Fruit fly (Drosophila melanogaster): ENCODE data around the gene Pgant8.

Gene Pgant8

DNA sequence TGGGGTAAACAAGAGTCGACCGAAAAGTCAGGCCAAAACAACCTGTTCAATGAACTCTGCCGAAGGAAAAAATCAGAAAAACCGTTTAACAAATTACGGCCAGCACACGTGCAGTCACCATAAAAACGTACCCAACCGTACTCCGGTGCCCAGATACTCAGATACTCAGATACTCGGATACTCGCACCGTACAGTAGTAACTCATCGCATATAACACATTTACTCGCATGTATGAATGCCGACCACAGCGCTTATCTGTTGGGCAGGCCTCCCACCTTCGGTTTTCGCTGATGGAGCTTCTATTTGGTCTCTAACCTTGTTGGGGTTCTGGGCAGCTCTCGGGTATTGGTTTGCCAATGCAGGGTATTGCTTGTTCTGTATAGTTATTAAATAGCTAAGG lies 36.6 kb downstream of the Pgant8 start:
- TF ChIP-seq Mnt (GFP tag; optimal IDR thresholded peaks at IDR 0.05) (no peak), Crg-1 (GFP tag; optimal IDR thresholded peaks at IDR 0.05) (no peak)

DNA sequence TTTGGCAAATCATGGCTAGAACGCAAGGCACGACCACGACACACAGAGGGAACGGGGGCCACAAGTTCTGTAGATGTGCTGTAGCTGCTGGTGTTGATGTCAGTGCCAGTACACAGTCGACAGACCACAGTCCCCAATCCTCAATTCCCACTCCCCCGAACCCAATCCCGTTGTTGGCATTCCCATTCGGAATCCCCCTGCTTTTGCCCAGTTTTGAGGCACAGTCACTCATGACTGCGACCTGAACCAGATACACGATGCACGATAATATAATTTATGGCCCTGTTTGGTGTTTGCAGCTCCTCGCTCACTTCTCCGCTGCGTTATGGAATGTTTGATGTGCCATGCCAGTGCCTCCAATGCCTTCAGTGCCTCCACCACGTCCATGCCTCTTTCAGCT lies 37.2 kb downstream of the Pgant8 start:
- TF ChIP-seq CG11617 (GFP tag; optimal IDR thresholded peaks at IDR 0.05) (no peak), bab1 (GFP tag; optimal IDR thresholded peaks at IDR 0.05) (no peak), kay (GFP tag; ENCODE audit: borderline replicate concordance) (no peak), Hr96 (GFP tag; optimal IDR thresholded peaks at IDR 0.05) (no peak), cnc (optimal IDR thresholded peaks at IDR 0.05) (no peak), Crg-1 (GFP tag; optimal IDR thresholded peaks at IDR 0.05) (no peak), tj (GFP tag; optimal IDR thresholded peaks at IDR 0.05) (no peak), CG5204 (GFP tag; optimal IDR thresholded peaks at IDR 0.05) (no peak), Clk (GFP tag; optimal IDR thresholded peaks at IDR 0.05) (no peak), toe (GFP tag; optimal IDR thresholded peaks at IDR 0.05) (no peak), pad (GFP tag; optimal IDR thresholded peaks at IDR 0.05) (no peak), CG1620 (GFP tag; optimal IDR thresholded peaks at IDR 0.05) (no peak), CG7101 (tag; optimal IDR thresholded peaks at IDR 0.05) (no peak), ovo (GFP tag; optimal IDR thresholded peaks at IDR 0.05) (no peak), CG14711 (tag; optimal IDR thresholded peaks at IDR 0.05) (no peak), cic (GFP tag; optimal IDR thresholded peaks at IDR 0.05) (no peak)

DNA sequence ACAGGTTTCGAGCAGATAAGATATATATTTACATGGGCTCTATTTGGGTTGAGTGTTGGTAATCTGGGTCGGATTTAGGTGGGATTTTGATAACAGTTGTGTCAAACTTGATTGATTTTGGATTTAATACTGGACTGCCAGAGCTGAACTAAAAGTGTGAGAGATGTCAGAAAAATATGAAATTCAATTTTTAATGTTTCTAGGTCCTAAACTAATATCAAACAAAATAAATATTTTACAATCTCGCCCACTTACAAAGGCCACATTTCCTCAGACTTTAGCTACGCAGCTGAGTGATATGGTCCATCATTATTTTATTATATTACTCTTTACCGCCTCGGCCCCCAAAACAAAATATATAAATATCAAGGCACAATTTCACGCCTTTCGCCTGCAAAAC lies 43.1 kb downstream of the Pgant8 start:
- TF ChIP-seq pad (GFP tag; optimal IDR thresholded peaks at IDR 0.05): no peak
- TF ChIP-seq Hr96 (GFP tag; optimal IDR thresholded peaks at IDR 0.05): no peak
- no peak for TF ChIP-seq ovo (GFP tag; optimal IDR thresholded peaks at IDR 0.05)
- TF ChIP-seq CG33017 (tag; optimal IDR thresholded peaks at IDR 0.05): no peak
- TF ChIP-seq CG5204 (GFP tag; optimal IDR thresholded peaks at IDR 0.05): no peak
- TF ChIP-seq toe (GFP tag; optimal IDR thresholded peaks at IDR 0.05): no peak
- no peak for TF ChIP-seq cnc (optimal IDR thresholded peaks at IDR 0.05)
- TF ChIP-seq CG7045 (GFP tag; optimal IDR thresholded peaks at IDR 0.05): no peak
- no peak for TF ChIP-seq Clk (GFP tag; optimal IDR thresholded peaks at IDR 0.05)

DNA sequence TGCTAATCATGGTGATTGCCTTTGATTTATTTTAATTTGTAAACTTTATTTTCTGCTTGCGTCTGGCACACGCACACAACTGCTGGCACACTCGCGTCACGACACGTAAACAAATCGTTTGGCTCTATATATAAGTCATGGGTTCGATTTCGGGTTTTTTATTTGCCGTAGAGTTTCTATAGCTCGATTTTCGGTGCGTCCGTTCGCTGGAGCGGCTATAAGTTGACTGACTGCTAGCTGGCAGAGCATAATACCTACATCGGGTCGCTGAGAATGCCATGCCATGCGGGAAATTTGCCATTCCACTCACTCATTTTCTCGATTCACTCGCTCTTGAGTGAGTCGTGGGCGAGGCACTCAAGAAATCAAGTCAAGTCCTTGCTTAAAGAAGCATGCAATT lies 44.5 kb downstream of the Pgant8 start, which contains the start of gene comm:
TSS of gene comm (minus strand) at position 236 of the 400 bp plus-strand sequence.
- TF ChIP-seq ovo (GFP tag; optimal IDR thresholded peaks at IDR 0.05): no peak
- no peak for TF ChIP-seq pad (GFP tag; optimal IDR thresholded peaks at IDR 0.05)
- no peak for TF ChIP-seq toe (GFP tag; optimal IDR thresholded peaks at IDR 0.05)
- TF ChIP-seq kay (GFP tag; ENCODE audit: borderline replicate concordance): no peak
- TF ChIP-seq cnc (optimal IDR thresholded peaks at IDR 0.05): no peak
- no peak for TF ChIP-seq CG7045 (GFP tag; optimal IDR thresholded peaks at IDR 0.05)
- TF ChIP-seq CG14711 (tag; optimal IDR thresholded peaks at IDR 0.05): no peak
- no peak for TF ChIP-seq cic (GFP tag; optimal IDR thresholded peaks at IDR 0.05)
- no peak for TF ChIP-seq Mnt (GFP tag; optimal IDR thresholded peaks at IDR 0.05)
- TF ChIP-seq CG11617 (GFP tag; optimal IDR thresholded peaks at IDR 0.05): no peak
- no peak for TF ChIP-seq bab1 (GFP tag; optimal IDR thresholded peaks at IDR 0.05)
- TF ChIP-seq tj (GFP tag; optimal IDR thresholded peaks at IDR 0.05): no peak
- TF ChIP-seq CG33017 (tag; optimal IDR thresholded peaks at IDR 0.05): no peak

DNA sequence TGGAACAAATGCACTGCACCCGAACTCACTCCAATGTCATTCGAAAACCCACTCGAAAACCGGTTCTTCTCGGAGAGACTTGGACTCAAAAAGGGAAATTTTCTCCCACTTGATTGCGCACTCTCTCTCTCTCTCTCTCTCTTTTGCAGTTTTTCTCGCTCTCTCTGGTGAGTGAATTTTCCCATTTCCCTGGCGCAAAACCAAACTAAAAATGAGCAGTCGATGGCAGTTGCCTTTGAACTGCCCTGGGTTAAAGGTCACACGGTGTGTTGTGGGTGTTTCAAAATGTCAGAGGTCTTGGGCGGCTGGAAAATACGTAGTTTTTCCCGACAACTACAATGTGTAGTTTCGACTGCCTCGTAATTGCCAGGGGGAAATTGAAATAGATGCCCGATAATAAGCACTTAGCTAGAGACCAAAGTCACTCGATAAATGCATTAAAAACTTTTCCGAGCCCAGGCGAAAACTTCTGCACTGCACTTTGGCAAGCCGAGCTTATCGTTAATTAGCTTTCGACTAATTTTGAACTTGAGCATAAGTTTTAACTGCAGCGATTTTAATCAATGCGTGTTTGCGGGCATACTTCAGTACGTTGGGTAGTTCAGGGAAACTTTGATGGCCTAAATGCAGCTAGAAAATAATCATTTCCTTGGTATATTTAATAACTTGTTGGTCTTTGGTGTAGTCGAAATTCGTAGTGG lies 45.8 kb downstream of the Pgant8 start:
- TF ChIP-seq CG1620 (GFP tag; optimal IDR thresholded peaks at IDR 0.05): no peak
- TF ChIP-seq kay (GFP tag; ENCODE audit: borderline replicate concordance): no peak
- TF ChIP-seq cic (GFP tag; optimal IDR thresholded peaks at IDR 0.05): no peak
- TF ChIP-seq toe (GFP tag; optimal IDR thresholded peaks at IDR 0.05): no peak
- no peak for TF ChIP-seq tj (GFP tag; optimal IDR thresholded peaks at IDR 0.05)
- no peak for TF ChIP-seq Clk (GFP tag; optimal IDR thresholded peaks at IDR 0.05)
- TF ChIP-seq ovo (GFP tag; optimal IDR thresholded peaks at IDR 0.05): no peak
- TF ChIP-seq CG12768 (GFP tag; optimal IDR thresholded peaks at IDR 0.05): no peak
- TF ChIP-seq Hr96 (GFP tag; optimal IDR thresholded peaks at IDR 0.05): no peak
- no peak for TF ChIP-seq CG11617 (GFP tag; optimal IDR thresholded peaks at IDR 0.05)
- no peak for TF ChIP-seq Crg-1 (GFP tag; optimal IDR thresholded peaks at IDR 0.05)
- TF ChIP-seq CG7101 (tag; optimal IDR thresholded peaks at IDR 0.05): no peak
- TF ChIP-seq Mnt (GFP tag; optimal IDR thresholded peaks at IDR 0.05): no peak
- TF ChIP-seq CG33017 (tag; optimal IDR thresholded peaks at IDR 0.05): no peak
- no peak for TF ChIP-seq pad (GFP tag; optimal IDR thresholded peaks at IDR 0.05)
- no peak for TF ChIP-seq CG7045 (GFP tag; optimal IDR thresholded peaks at IDR 0.05)
- no peak for TF ChIP-seq cnc (optimal IDR thresholded peaks at IDR 0.05)

DNA sequence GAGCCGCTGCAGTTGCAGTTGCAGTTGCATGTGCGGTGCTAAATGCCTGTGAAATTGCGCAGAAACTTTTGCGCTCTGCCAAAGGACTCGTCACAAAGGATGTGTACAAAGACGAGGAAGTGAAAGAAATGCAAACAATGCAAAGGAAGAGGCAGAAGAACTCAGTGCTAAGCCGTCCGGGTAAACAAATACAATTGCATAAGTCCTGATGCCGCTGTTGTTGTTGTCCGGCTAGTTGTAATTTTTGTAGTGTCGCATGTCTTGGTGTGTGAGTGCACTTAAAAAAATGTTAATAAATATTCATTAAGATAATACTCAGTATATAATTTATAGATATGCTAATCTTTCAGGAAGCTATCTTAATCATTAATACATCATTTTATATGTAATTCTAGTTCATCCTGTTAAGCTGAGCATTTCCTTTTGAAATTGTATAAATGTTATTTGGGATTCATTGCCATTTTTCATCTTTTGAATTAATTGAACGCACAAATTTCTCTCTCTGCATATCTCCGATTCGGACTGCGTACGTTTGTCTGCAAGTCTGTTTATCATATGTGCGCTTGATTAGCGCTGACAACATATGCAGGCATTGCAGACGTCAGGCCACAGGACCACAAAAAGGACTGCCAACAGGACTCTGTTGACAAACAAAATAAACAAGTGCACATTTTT lies 48.3 kb downstream of the Pgant8 start:
- TF ChIP-seq CG1620 (GFP tag; optimal IDR thresholded peaks at IDR 0.05): no peak
